Worm (Caenorhabditis elegans) whole organism, L2 larva: ENCODE measurements around the gene T23D5.8.

ENCODE experiments used
- C34F6.9 ChIP-seq: fragments of 150-350 bp; optimal IDR thresholded peaks from 2 replicates; lab custom pipeline; 2014; ENCODE audit warnings: missing biosample characterization, missing genetic modification characterization
- F13H6.1 ChIP-seq: sonication (generic microtip); optimal IDR thresholded peaks from 2 replicates; lab custom pipeline; 2016; ENCODE audit warnings: missing genetic modification characterization, missing compliant biosample characterization
- R02D3.7 ChIP-seq: fragments of 150-350 bp; optimal IDR thresholded peaks from 2 replicates; lab custom pipeline; 2014; ENCODE audit warnings: missing biosample characterization, missing genetic modification characterization
- Y55F3AM.14 ChIP-seq: fragments of 200-800 bp; sonication (Bioruptor generic); optimal IDR thresholded peaks from 2 replicates; lab custom pipeline; 2018; ENCODE audit warnings: mild to moderate bottlenecking, missing genetic modification characterization, missing compliant biosample characterization
- alr-1 ChIP-seq: fragments of 150-350 bp; optimal IDR thresholded peaks from 2 replicates; lab custom pipeline; 2014; ENCODE audit warnings: missing biosample characterization, missing genetic modification characterization
- blmp-1 ChIP-seq: sonication (generic microtip); optimal IDR thresholded peaks from 2 replicates; lab custom pipeline; 2017; ENCODE audit warnings: missing genetic modification characterization, mild to moderate bottlenecking, missing compliant biosample characterization, antibody characterized with exemption, moderate library complexity; ENCODE audit not compliant: insufficient read depth
- ceh-82 ChIP-seq: fragments of 150-350 bp; optimal IDR thresholded peaks from 2 replicates; lab custom pipeline; 2014; ENCODE audit warnings: missing biosample characterization, missing genetic modification characterization
- egl-27 ChIP-seq: sonication (generic microtip); optimal IDR thresholded peaks from 3 replicates; lab custom pipeline; 2017; ENCODE audit warnings: missing biosample characterization, missing genetic modification reagents, missing genetic modification characterization
- elt-1 ChIP-seq: fragments of 150-350 bp; optimal IDR thresholded peaks from 2 replicates; lab custom pipeline; 2014; ENCODE audit warnings: missing biosample characterization, missing genetic modification characterization
- elt-3 ChIP-seq: sonication (generic microtip); optimal IDR thresholded peaks from 2 replicates; lab custom pipeline; 2017; ENCODE audit warnings: missing biosample characterization, missing genetic modification characterization
- gmeb-1 ChIP-seq: fragments of 150-350 bp; optimal IDR thresholded peaks from 2 replicates; lab custom pipeline; 2014; ENCODE audit warnings: missing biosample characterization, missing genetic modification characterization
- lin-11 ChIP-seq: fragments of 150-350 bp; sonication (generic microtip); optimal IDR thresholded peaks from 2 replicates; lab custom pipeline; 2014; ENCODE audit warnings: missing biosample characterization, missing genetic modification characterization, inconsistent platforms, mixed read lengths
- lin-39 ChIP-seq: fragments of 150-350 bp; optimal IDR thresholded peaks from 2 replicates; lab custom pipeline; 2014; ENCODE audit warnings: missing biosample characterization, missing genetic modification reagents, missing genetic modification characterization
- lsy-2 ChIP-seq, 2 experiments: fragments of 150-350 bp in 1 of 2; sonication (generic microtip) in 1 of 2; optimal IDR thresholded peaks; 2 replicates each; lab custom pipeline; 2014 to 2017; ENCODE audit warnings: missing biosample characterization in 2 of 2, missing genetic modification characterization in 2 of 2
- mab-5 ChIP-seq: fragments of 150-350 bp; optimal IDR thresholded peaks from 2 replicates; lab custom pipeline; 2014; ENCODE audit warnings: missing biosample characterization, missing genetic modification characterization
- nhr-10 ChIP-seq: sonication (generic microtip); optimal IDR thresholded peaks from 2 replicates; lab custom pipeline; 2017; ENCODE audit warnings: missing biosample characterization, missing genetic modification characterization
- nhr-11 ChIP-seq: fragments of 150-350 bp; optimal IDR thresholded peaks from 2 replicates; lab custom pipeline; 2014; ENCODE audit warnings: missing biosample characterization, missing genetic modification characterization
- nhr-12 ChIP-seq: fragments of 150-350 bp; optimal IDR thresholded peaks from 2 replicates; lab custom pipeline; 2014; ENCODE audit warnings: missing biosample characterization, missing genetic modification characterization
- nhr-129 ChIP-seq: fragments of 150-350 bp; optimal IDR thresholded peaks from 2 replicates; lab custom pipeline; 2014; ENCODE audit warnings: missing biosample characterization, missing genetic modification characterization
- nhr-21 ChIP-seq: fragments of 150-350 bp; optimal IDR thresholded peaks from 2 replicates; lab custom pipeline; 2014; ENCODE audit warnings: missing biosample characterization, missing genetic modification characterization
- nhr-23 ChIP-seq: fragments of 150-350 bp; optimal IDR thresholded peaks from 2 replicates; lab custom pipeline; 2014; ENCODE audit warnings: missing biosample characterization, missing genetic modification reagents, missing genetic modification characterization
- nhr-237 ChIP-seq: fragments of 150-350 bp; optimal IDR thresholded peaks from 2 replicates; lab custom pipeline; 2014; ENCODE audit warnings: missing biosample characterization, missing genetic modification characterization
- nhr-25 ChIP-seq: fragments of 150-350 bp; sonication (generic microtip); optimal IDR thresholded peaks from 3 replicates; lab custom pipeline; 2014; ENCODE audit warnings: missing biosample characterization, missing genetic modification characterization
- nhr-6 ChIP-seq: fragments of 150-350 bp; optimal IDR thresholded peaks from 2 replicates; lab custom pipeline; 2014; ENCODE audit warnings: missing biosample characterization, missing genetic modification characterization
- peb-1 ChIP-seq: fragments of 150-350 bp; optimal IDR thresholded peaks from 2 replicates; lab custom pipeline; 2014; ENCODE audit warnings: missing biosample characterization, missing genetic modification characterization
- sem-4 ChIP-seq: fragments of 150-350 bp; optimal IDR thresholded peaks from 2 replicates; lab custom pipeline; 2014; ENCODE audit warnings: missing biosample characterization, missing genetic modification reagents, missing genetic modification characterization
- sma-3 ChIP-seq: sonication (generic microtip); optimal IDR thresholded peaks from 2 replicates; lab custom pipeline; 2016; ENCODE audit warnings: missing genetic modification reagents, missing genetic modification characterization, missing compliant biosample characterization
- sma-9 ChIP-seq, 2 experiments: fragments of 150-350 bp in 1 of 2; sonication (generic microtip) in 1 of 2; optimal IDR thresholded peaks; 2 replicates each; lab custom pipeline; 2014 to 2016; ENCODE audit warnings: missing genetic modification characterization in 2 of 2, mild to moderate bottlenecking in 1 of 2, missing biosample characterization in 1 of 2, missing compliant biosample characterization in 1 of 2, missing genetic modification reagents in 1 of 2, moderate library complexity in 1 of 2
- snpc-4 ChIP-seq: fragments of 150-350 bp; optimal IDR thresholded peaks from 2 replicates; lab custom pipeline; 2014; ENCODE audit warnings: missing biosample characterization, missing genetic modification characterization
- unc-39 ChIP-seq: fragments of 150-350 bp; optimal IDR thresholded peaks from 2 replicates; lab custom pipeline; 2014; ENCODE audit warnings: missing biosample characterization, missing genetic modification characterization
- unc-55 ChIP-seq: fragments of 150-350 bp; sonication (generic microtip); optimal IDR thresholded peaks from 3 replicates; lab custom pipeline; 2014; ENCODE audit warnings: missing biosample characterization, missing genetic modification reagents, missing genetic modification characterization
- unc-62 ChIP-seq: fragments of 150-350 bp; optimal IDR thresholded peaks from 2 replicates; lab custom pipeline; 2014; ENCODE audit warnings: missing biosample characterization, missing genetic modification reagents, missing genetic modification characterization
- zag-1 ChIP-seq: fragments of 150-350 bp; optimal IDR thresholded peaks from 2 replicates; lab custom pipeline; 2014; ENCODE audit warnings: missing biosample characterization, missing genetic modification characterization
- ztf-1 ChIP-seq: fragments of 200-800 bp; sonication (Bioruptor generic); conservative IDR thresholded peaks from 2 replicates; pipeline ENCODE4 v1.3.6; 2022; ENCODE audit warnings: missing genetic modification characterization, missing compliant biosample characterization
- ztf-11 ChIP-seq: sonication (generic microtip); optimal IDR thresholded peaks from 2 replicates; lab custom pipeline; 2017; ENCODE audit warnings: missing biosample characterization, missing genetic modification characterization

T23D5.8 gene

DNA sequence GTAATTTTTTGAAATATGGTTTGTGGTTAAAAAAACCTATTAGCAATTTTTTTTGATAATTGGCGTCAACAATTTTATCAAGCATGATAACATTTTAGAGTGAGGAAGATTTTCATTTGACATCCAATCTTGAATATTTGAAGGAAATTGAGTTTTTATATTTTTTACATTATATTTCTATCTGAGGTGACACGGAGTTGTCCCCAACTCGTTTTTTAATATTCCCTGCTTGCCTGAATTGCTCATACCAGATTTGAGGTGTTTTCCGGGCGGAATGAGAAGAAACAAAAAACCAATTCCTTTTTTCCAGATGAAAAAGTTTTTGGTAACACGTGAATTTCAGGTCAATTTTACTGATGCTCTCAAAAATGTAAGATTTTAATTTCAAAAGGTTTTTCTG lies 28.7 kb downstream of the T23D5.8 start, which contains the start of gene Y6E2A.7:
Y6E2A.7 (plus strand) TSS at position 301 of the 400 bp plus-strand sequence.
- TF ChIP-seq gmeb-1 (tag; lab: Kevin White, UChicago), result no peak
- no peak for TF ChIP-seq sma-3
- no peak for TF ChIP-seq elt-1 (tag; lab: Kevin White, UChicago)
- TF ChIP-seq egl-27 (tag; lab: Kevin White, UChicago), result no peak
- TF ChIP-seq lin-11 (tag; lab: Kevin White, UChicago), result no peak
- no peak for TF ChIP-seq lin-39 (tag; lab: Kevin White, UChicago)

ce11 chrV:15718562-15718961 lies 29.7 kb downstream of the T23D5.8 start, which contains the start of gene Y6E2A.5:
TSS of gene Y6E2A.5 (minus strand) at chrV:15718662.
- TF ChIP-seq elt-1 (tag; lab: Kevin White, UChicago) (no peak), snpc-4 (no peak), ceh-82 (no peak)

DNA sequence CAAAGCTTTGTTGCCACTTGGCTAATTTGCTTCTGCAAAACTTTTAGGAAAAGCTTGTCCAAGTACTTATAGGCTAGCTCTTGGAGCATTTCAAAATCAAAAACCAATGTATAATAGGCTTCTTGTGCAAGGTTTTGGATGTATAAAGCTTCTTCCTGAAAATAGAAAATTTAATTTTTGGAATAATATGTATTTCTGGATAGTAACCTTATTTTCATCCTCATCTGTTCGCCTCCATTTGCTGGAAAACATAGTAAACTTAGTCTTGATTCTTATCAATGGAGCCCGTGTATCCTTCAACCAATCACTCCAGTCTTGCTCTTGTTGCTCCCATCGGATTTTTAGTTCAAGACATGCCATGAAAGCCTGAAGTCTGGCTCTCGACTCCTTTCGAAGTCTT lies 31.6 kb downstream of the T23D5.8 start, which contains the start of gene Y6E2A.4:
Y6E2A.4 (minus strand) TSS at position 101 of the 400 bp plus-strand sequence.
- TF ChIP-seq elt-3 (tag; lab: Kevin White, UChicago) (no peak), ztf-1 (no peak), unc-39 (tag; lab: Kevin White, UChicago) (no peak), snpc-4 (no peak), blmp-1 (tag; lab: Kevin White, UChicago) (no peak), nhr-21 (tag; lab: Kevin White, UChicago) (no peak), gmeb-1 (tag; lab: Kevin White, UChicago) (no peak), nhr-237 (tag; lab: Kevin White, UChicago) (no peak), sem-4 (tag; lab: Kevin White, UChicago) (no peak), C34F6.9 (tag; lab: Kevin White, UChicago) (no peak), nhr-12 (tag; lab: Kevin White, UChicago) (no peak), lin-11 (tag; lab: Kevin White, UChicago) (no peak), nhr-10 (tag; lab: Kevin White, UChicago) (no peak), nhr-129 (tag; lab: Kevin White, UChicago) (no peak), unc-55 (GFP tag; lab: Kevin White, UChicago) (no peak)

DNA sequence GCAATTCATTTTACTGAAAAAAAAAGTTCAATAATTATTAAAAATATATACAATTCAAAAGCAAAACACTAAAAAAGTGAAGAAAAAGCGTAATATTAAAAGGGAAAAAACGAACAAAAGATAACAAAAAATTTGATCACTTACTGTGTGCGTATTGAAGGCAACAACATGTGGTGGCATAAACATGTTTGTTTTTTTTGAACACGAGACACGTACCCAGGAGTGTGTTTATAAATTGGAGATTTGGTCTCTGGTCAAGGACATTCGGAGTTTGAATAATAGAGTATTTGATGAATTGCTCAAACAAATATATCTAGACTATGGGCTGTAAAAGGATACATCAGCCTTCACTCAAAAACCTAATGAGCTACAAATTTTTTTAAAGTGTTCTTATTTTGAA lies 32.6 kb downstream of the T23D5.8 start:
- TF ChIP-seq alr-1 (tag; lab: Kevin White, UChicago) (no peak), F13H6.1 (tag; lab: Kevin White, UChicago) (no peak), R02D3.7 (no peak), unc-62 (GFP tag; lab: Kevin White, UChicago) (no peak)

- TF ChIP-seq nhr-23 (tag; lab: Kevin White, UChicago), result no peak
- no peak for TF ChIP-seq elt-3 (tag; lab: Kevin White, UChicago)
- no peak for TF ChIP-seq R02D3.7
Measured at ce11 chrV:15712385-15712784, 35.9 kb downstream of the T23D5.8 start.

ce11 chrV:15711898-15712297 lies 36.3 kb downstream of the T23D5.8 start, which contains the start of gene str-101:
TSS of gene str-101 (minus strand) at chrV:15711998.
- TF ChIP-seq nhr-23 (tag; lab: Kevin White, UChicago) (no peak), mab-5 (tag; lab: Kevin White, UChicago) (no peak), nhr-25 (tag; lab: Kevin White, UChicago) (no peak), peb-1 (no peak), ztf-1 (no peak), zag-1 (tag; lab: Kevin White, UChicago) (no peak), nhr-11 (tag; lab: Kevin White, UChicago) (no peak), ztf-11 (no peak), nhr-21 (tag; lab: Kevin White, UChicago) (no peak), ceh-82 (no peak), lsy-2 (tag; optimal IDR thresholded peaks at IDR 0.05; lab: Kevin White, UChicago) (no peak), elt-3 (tag; lab: Kevin White, UChicago) (no peak), lin-39 (tag; lab: Kevin White, UChicago) (no peak), sma-9 (GFP tag; optimal IDR thresholded peaks at IDR 0.05; lab: Kevin White, UChicago) (no peak), sma-9 (tag; optimal IDR thresholded peaks at IDR 0.05; lab: Kevin White, UChicago) (no peak), Y55F3AM.14 (GFP tag; lab: Kevin White, UChicago) (no peak), unc-62 (GFP tag; lab: Kevin White, UChicago) (no peak), nhr-6 (no peak)
